Worm (Caenorhabditis elegans) whole organism, young adult: ENCODE results near the gene F20D6.10.

ENCODE experiments used
- B0336.3 ChIP-seq: fragments of 200-800 bp; sonication (Bioruptor generic); IDR thresholded peaks from 2 replicates; pipeline ENCODE4 v1.3.6; 2022; ENCODE audit warnings: missing genetic modification characterization, missing compliant biosample characterization
- D2030.7 ChIP-seq: fragments of 200-800 bp; sonication (Bioruptor generic); IDR thresholded peaks from 2 replicates; pipeline ENCODE4 v1.3.6; 2022; ENCODE audit warnings: missing genetic modification reagents, missing genetic modification characterization, missing compliant biosample characterization
- F57A8.1 ChIP-seq: fragments of 200-800 bp; sonication (Bioruptor generic); optimal IDR thresholded peaks from 2 replicates; lab custom pipeline; 2018; ENCODE audit warnings: mild to moderate bottlenecking, missing genetic modification characterization, moderate library complexity, missing compliant biosample characterization
- K12H6.12 ChIP-seq: fragments of 200-800 bp; sonication (Bioruptor generic); optimal IDR thresholded peaks from 2 replicates; lab custom pipeline; 2018; ENCODE audit warnings: mild to moderate bottlenecking, missing genetic modification characterization, missing compliant biosample characterization
- T07F8.4 ChIP-seq: sonication (generic microtip); optimal IDR thresholded peaks from 2 replicates; lab custom pipeline; 2016; ENCODE audit warnings: mild to moderate bottlenecking, missing genetic modification characterization, moderate library complexity, missing compliant biosample characterization
- Y53F4B.3 ChIP-seq: fragments of 200-800 bp; sonication (Bioruptor generic); IDR thresholded peaks from 2 replicates; pipeline ENCODE4 v1.3.6; 2022; ENCODE audit warnings: missing genetic modification reagents, missing genetic modification characterization, missing compliant biosample characterization
- Y56A3A.18 ChIP-seq: fragments of 200-800 bp; sonication (Bioruptor generic); IDR thresholded peaks from 2 replicates; pipeline ENCODE4 v1.3.6; 2022; ENCODE audit warnings: missing genetic modification reagents, missing genetic modification characterization, missing compliant biosample characterization
- atf-7 ChIP-seq: sonication (generic microtip); optimal IDR thresholded peaks from 2 replicates; lab custom pipeline; 2017; ENCODE audit warnings: mild to moderate bottlenecking, missing genetic modification characterization, missing compliant biosample characterization
- bed-2 ChIP-seq: fragments of 200-800 bp; sonication (Bioruptor generic); IDR thresholded peaks from 2 replicates; pipeline ENCODE4 v1.3.6; 2022; ENCODE audit warnings: missing genetic modification reagents, missing genetic modification characterization, missing compliant biosample characterization
- cebp-1 ChIP-seq, 2 experiments: fragments of 200-800 bp in 1 of 2; sonication (Bioruptor generic) in 1 of 2; sonication (generic microtip) in 1 of 2; IDR thresholded peaks in 1 of 2; optimal IDR thresholded peaks in 1 of 2; 2 replicates each; pipeline versions ENCODE4 v1.3.6 to Lab custom; 2017 to 2022; ENCODE audit warnings: missing compliant biosample characterization in 2 of 2, missing genetic modification characterization in 2 of 2, mild to moderate bottlenecking in 1 of 2, missing genetic modification reagents in 1 of 2, moderate library complexity in 1 of 2
- cebp-2 ChIP-seq: fragments of 200-800 bp; sonication (Bioruptor generic); IDR thresholded peaks from 2 replicates; pipeline ENCODE4 v1.3.6; 2022; ENCODE audit warnings: missing genetic modification characterization, missing compliant biosample characterization
- efl-1 ChIP-seq: fragments of 150-350 bp; optimal IDR thresholded peaks from 2 replicates; lab custom pipeline; 2014; ENCODE audit warnings: missing biosample characterization, missing genetic modification reagents, missing genetic modification characterization
- egl-44 ChIP-seq: fragments of 200-800 bp; sonication (Bioruptor generic); IDR thresholded peaks from 2 replicates; pipeline ENCODE4 v1.3.6; 2022; ENCODE audit warnings: missing genetic modification reagents, missing genetic modification characterization, missing compliant biosample characterization
- egrh-3 ChIP-seq: fragments of 200-800 bp; sonication (Bioruptor generic); IDR thresholded peaks from 2 replicates; pipeline ENCODE4 v1.3.6; 2022; ENCODE audit warnings: missing genetic modification reagents, missing genetic modification characterization, missing compliant biosample characterization
- fkh-3 ChIP-seq: sonication (generic microtip); optimal IDR thresholded peaks from 2 replicates; lab custom pipeline; 2016; ENCODE audit warnings: mild to moderate bottlenecking, missing genetic modification characterization, missing compliant biosample characterization
- hlh-12 ChIP-seq: sonication (generic microtip); optimal IDR thresholded peaks from 2 replicates; lab custom pipeline; 2016; ENCODE audit warnings: missing genetic modification characterization, missing compliant biosample characterization
- hlh-26 ChIP-seq: fragments of 200-800 bp; sonication (Bioruptor generic); conservative IDR thresholded peaks from 2 replicates; pipeline ENCODE4 v1.3.6; 2022; ENCODE audit warnings: missing genetic modification reagents, missing genetic modification characterization, missing compliant biosample characterization
- hsf-1 ChIP-seq: fragments of 200-800 bp; sonication (Bioruptor generic); IDR thresholded peaks from 2 replicates; pipeline ENCODE4 v1.3.6; 2022; ENCODE audit warnings: missing genetic modification reagents, missing genetic modification characterization, missing compliant biosample characterization
- let-607 ChIP-seq, 2 experiments: fragments of 200-800 bp in 1 of 2; sonication (Bioruptor generic) in 1 of 2; sonication (generic microtip) in 1 of 2; optimal IDR thresholded peaks; 2 replicates each; lab custom pipeline; 2016 to 2018; ENCODE audit warnings: mild to moderate bottlenecking in 2 of 2, missing compliant biosample characterization in 2 of 2, missing genetic modification characterization in 2 of 2, moderate library complexity in 2 of 2, missing genotype in 1 of 2
- lin-54 ChIP-seq: fragments of 200-800 bp; sonication (Bioruptor generic); optimal IDR thresholded peaks from 2 replicates; lab custom pipeline; 2018; ENCODE audit warnings: mild to moderate bottlenecking, missing genetic modification characterization, missing compliant biosample characterization
- lsl-1 ChIP-seq: fragments of 200-800 bp; sonication (Bioruptor generic); optimal IDR thresholded peaks from 2 replicates; lab custom pipeline; 2018; ENCODE audit warnings: mild to moderate bottlenecking, missing genetic modification characterization, moderate library complexity, missing compliant biosample characterization
- lsy-27 ChIP-seq: sonication (generic microtip); optimal IDR thresholded peaks from 2 replicates; lab custom pipeline; 2017; ENCODE audit warnings: missing genetic modification characterization, mild to moderate bottlenecking, missing compliant biosample characterization, antibody characterized with exemption, missing genotype, borderline replicate concordance; ENCODE audit not compliant: insufficient read depth
- mel-28 ChIP-seq: sonication (generic microtip); optimal IDR thresholded peaks from 2 replicates; lab custom pipeline; 2016; ENCODE audit warnings: borderline replicate concordance, mild to moderate bottlenecking, missing genetic modification characterization, missing compliant biosample characterization
- mes-4 ChIP-seq: sonication (generic microtip); optimal IDR thresholded peaks from 2 replicates; lab custom pipeline; 2016; ENCODE audit warnings: missing genotype, missing genetic modification characterization, missing compliant biosample characterization
- nfyb-1 ChIP-seq: fragments of 200-800 bp; sonication (Bioruptor generic); IDR thresholded peaks from 2 replicates; pipeline ENCODE4 v1.3.6; 2022; ENCODE audit warnings: missing genetic modification reagents, missing genetic modification characterization, missing compliant biosample characterization
- nhr-80 ChIP-seq: sonication (generic microtip); optimal IDR thresholded peaks from 2 replicates; lab custom pipeline; 2016; ENCODE audit warnings: missing genetic modification characterization, missing compliant biosample characterization
- nhr-90 ChIP-seq: sonication (generic microtip); optimal IDR thresholded peaks from 2 replicates; lab custom pipeline; 2016; ENCODE audit warnings: missing genotype, mild to moderate bottlenecking, missing genetic modification characterization, missing compliant biosample characterization
- pha-4 ChIP-seq: fragments of 150-350 bp; sonication (generic microtip); optimal IDR thresholded peaks from 2 replicates; lab custom pipeline; 2014; ENCODE audit warnings: missing biosample characterization, missing genetic modification reagents, missing genetic modification characterization
- rcor-1 ChIP-seq: fragments of 200-800 bp; sonication (Bioruptor generic); IDR thresholded peaks from 2 replicates; pipeline ENCODE4 v1.3.6; 2022; ENCODE audit warnings: missing genetic modification reagents, missing genetic modification characterization, missing compliant biosample characterization
- sptf-2 ChIP-seq: fragments of 200-800 bp; sonication (Bioruptor generic); optimal IDR thresholded peaks from 2 replicates; lab custom pipeline; 2018; ENCODE audit warnings: mild to moderate bottlenecking, missing genetic modification characterization, missing compliant biosample characterization
- tlf-1 ChIP-seq: fragments of 200-800 bp; sonication (Bioruptor generic); optimal IDR thresholded peaks from 2 replicates; lab custom pipeline; 2018; ENCODE audit warnings: mild to moderate bottlenecking, missing genetic modification characterization, missing compliant biosample characterization
- unc-130 ChIP-seq: sonication (generic microtip); optimal IDR thresholded peaks from 2 replicates; lab custom pipeline; 2016; ENCODE audit warnings: missing genetic modification reagents, missing genetic modification characterization, missing compliant biosample characterization
- ztf-25 ChIP-seq: fragments of 200-800 bp; sonication (Bioruptor generic); IDR thresholded peaks from 2 replicates; pipeline ENCODE4 v1.3.6; 2022; ENCODE audit warnings: missing genetic modification reagents, missing genetic modification characterization, missing compliant biosample characterization
- ztf-26 ChIP-seq: sonication (generic microtip); optimal IDR thresholded peaks from 2 replicates; lab custom pipeline; 2017; ENCODE audit warnings: missing genetic modification characterization, missing compliant biosample characterization
- ztf-28 ChIP-seq: fragments of 200-800 bp; sonication (Bioruptor generic); IDR thresholded peaks from 2 replicates; pipeline ENCODE4 v1.3.6; 2022; ENCODE audit warnings: missing genetic modification reagents, missing genetic modification characterization, missing compliant biosample characterization
- ztf-3 ChIP-seq: fragments of 200-800 bp; sonication (Bioruptor generic); optimal IDR thresholded peaks from 2 replicates; lab custom pipeline; 2018; ENCODE audit warnings: mild to moderate bottlenecking, missing genetic modification characterization, missing compliant biosample characterization

The F20D6.10 gene

ce11 chrV:8155743-8156142 is 40.0 kb downstream of the F20D6.10 start:
- TF ChIP-seq lsl-1 (GFP tag; lab: Kevin White, UChicago) (no peak), let-607 (tag; optimal IDR thresholded peaks at IDR 0.05; lab: Kevin White, UChicago) (no peak), sptf-2 (GFP tag; lab: Kevin White, UChicago) (no peak), Y56A3A.18 (GFP tag; lab: Robert Waterston, UW) (no peak), efl-1 (GFP tag; lab: Kevin White, UChicago) (no peak), ztf-3 (GFP tag; lab: Kevin White, UChicago) (no peak), nfyb-1 (GFP tag; lab: Robert Waterston, UW) (no peak), mel-28 (no peak), egrh-3 (GFP tag; lab: Robert Waterston, UW) (no peak), hsf-1 (GFP tag; lab: Robert Waterston, UW) (no peak), fkh-3 (no peak), B0336.3 (GFP tag; lab: Robert Waterston, UW) (no peak)

ce11 chrV:8145329-8145728 is 50.4 kb downstream of the F20D6.10 start, which contains the start of gene D1014.13:
TSS of gene D1014.13 (plus strand) at chrV:8145629.
- TF ChIP-seq atf-7 (tag; lab: Kevin White, UChicago), result no peak
- no peak for TF ChIP-seq hlh-12 (tag; lab: Kevin White, UChicago)
- no peak for TF ChIP-seq tlf-1 (GFP tag; lab: Kevin White, UChicago)
- TF ChIP-seq, all 124 proteins: peak for 0

DNA sequence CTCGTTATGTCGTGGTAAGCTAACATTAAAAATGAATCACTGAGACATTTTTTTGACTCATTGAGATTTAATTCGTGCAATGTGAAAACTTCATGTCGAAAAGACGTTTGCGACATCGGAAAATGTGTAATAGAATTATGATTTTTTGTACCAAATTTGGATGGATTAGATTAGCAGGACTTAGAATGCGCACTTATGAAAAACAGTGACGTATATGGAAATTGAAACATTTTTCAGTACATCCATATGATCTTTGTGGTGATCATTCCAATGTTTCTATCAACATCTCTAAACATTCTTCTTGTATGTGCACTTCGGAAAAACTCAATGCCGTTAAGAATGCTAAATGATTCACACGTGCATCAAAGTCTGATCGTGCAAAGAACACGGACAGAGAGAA is 51.2 kb downstream of the F20D6.10 start:
- TF ChIP-seq hsf-1 (GFP tag; lab: Robert Waterston, UW), result no peak
- no peak for TF ChIP-seq B0336.3 (GFP tag; lab: Robert Waterston, UW)
- TF ChIP-seq egl-44 (GFP tag; lab: Robert Waterston, UW), result no peak
- no peak for TF ChIP-seq lsy-27 (tag; lab: Kevin White, UChicago)
- TF ChIP-seq rcor-1 (GFP tag; lab: Robert Waterston, UW), result no peak
- no peak for TF ChIP-seq D2030.7 (GFP tag; lab: Robert Waterston, UW)
- no peak for TF ChIP-seq K12H6.12 (tag; lab: Kevin White, UChicago)
- TF ChIP-seq hlh-26, result no peak
- no peak for TF ChIP-seq mes-4 (tag; lab: Kevin White, UChicago)
- no peak for TF ChIP-seq ztf-28 (GFP tag; lab: Robert Waterston, UW)
- no peak for TF ChIP-seq ztf-25 (GFP tag; lab: Robert Waterston, UW)
- no peak for TF ChIP-seq unc-130 (GFP tag; lab: Kevin White, UChicago)
- no peak for TF ChIP-seq mel-28
- no peak for TF ChIP-seq T07F8.4 (tag; lab: Kevin White, UChicago)
- no peak for TF ChIP-seq bed-2 (GFP tag; lab: Robert Waterston, UW)

DNA sequence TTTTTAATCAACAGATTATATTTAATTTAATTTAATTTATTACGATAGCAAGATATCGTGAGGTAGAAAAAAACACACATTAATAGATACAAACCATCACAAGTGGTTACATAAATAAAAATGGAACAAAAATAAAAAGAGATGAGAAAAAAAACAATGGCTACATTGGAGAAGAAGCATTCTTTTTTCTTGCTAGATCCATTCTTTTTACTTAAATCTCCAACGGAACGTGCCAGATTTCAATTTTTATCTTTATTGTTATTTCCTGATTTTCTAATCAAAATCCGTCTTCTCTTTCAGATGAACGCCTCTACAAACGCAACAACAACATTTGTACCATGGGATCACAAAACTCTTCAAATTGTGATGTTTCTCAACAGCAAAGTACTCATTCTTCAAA is 52.1 kb downstream of the F20D6.10 start, which contains the start of gene D1014.2:
Gene D1014.2 (plus strand): TSS at position 301 of the 400 bp plus-strand sequence.
- TF ChIP-seq lin-54 (no peak), nhr-80 (no peak), cebp-2 (GFP tag; lab: Robert Waterston, UW) (no peak), pha-4 (tag; lab: Kevin White, UChicago) (no peak), cebp-1 (GFP tag; IDR thresholded peaks at IDR 0.05; lab: Robert Waterston, UW) (no peak), cebp-1 (tag; optimal IDR thresholded peaks at IDR 0.05; lab: Kevin White, UChicago) (no peak), mes-4 (tag; lab: Kevin White, UChicago) (no peak), ztf-26 (tag; lab: Kevin White, UChicago) (no peak), nhr-90 (tag; lab: Kevin White, UChicago) (no peak), Y53F4B.3 (GFP tag; lab: Robert Waterston, UW) (no peak), F57A8.1 (no peak)
